Fruit fly (Drosophila melanogaster) whole organism, prepupa: ENCODE measurements around the gene CG32650.

Source experiments
- Blimp-1 ChIP-seq: fragments of 200-800 bp; sonication (Bioruptor generic); optimal IDR thresholded peaks from 3 replicates; lab custom pipeline; 2017; ENCODE audit warnings: missing biosample characterization, missing genetic modification characterization, mild to moderate bottlenecking, moderate library complexity, missing genetic modification reagents
- CG10631 ChIP-seq: fragments of 200-800 bp; sonication (Bioruptor generic); optimal IDR thresholded peaks from 2 replicates; lab custom pipeline; 2016; ENCODE audit warnings: missing biosample characterization, missing genetic modification characterization
- CG10669 ChIP-seq: fragments of 200-800 bp; sonication (Bioruptor generic); optimal IDR thresholded peaks from 3 replicates; lab custom pipeline; 2018; ENCODE audit warnings: missing biosample characterization, mild to moderate bottlenecking, missing genetic modification characterization, moderate library complexity
- CG11762 ChIP-seq: fragments of 200-800 bp; sonication (Bioruptor generic); optimal IDR thresholded peaks from 3 replicates; lab custom pipeline; 2016; ENCODE audit warnings: missing biosample characterization, missing genetic modification characterization; ENCODE audit not compliant: insufficient read depth
- CG11902 ChIP-seq: fragments of 200-800 bp; sonication (Bioruptor generic); optimal IDR thresholded peaks from 3 replicates; lab custom pipeline; 2016; ENCODE audit warnings: missing biosample characterization, missing genetic modification characterization
- CG15336 ChIP-seq: fragments of 200-800 bp; sonication (Bioruptor generic); IDR thresholded peaks from 2 replicates; pipeline ENCODE4 v1.3.6; 2022; ENCODE audit warnings: missing biosample characterization, missing genetic modification characterization
- CG1621 ChIP-seq: fragments of 200-800 bp; sonication (Bioruptor generic); optimal IDR thresholded peaks from 3 replicates; lab custom pipeline; 2018; ENCODE audit warnings: missing biosample characterization, mild to moderate bottlenecking, missing genetic modification characterization
- CG16779 ChIP-seq: fragments of 200-800 bp; sonication (Bioruptor generic); optimal IDR thresholded peaks from 3 replicates; lab custom pipeline; 2017; ENCODE audit warnings: missing biosample characterization, mild to moderate bottlenecking, missing genetic modification characterization
- CG3032 ChIP-seq: fragments of 200-800 bp; optimal IDR thresholded peaks from 2 replicates; lab custom pipeline; 2019; ENCODE audit warnings: missing biosample characterization, mild to moderate bottlenecking, missing genetic modification characterization, moderate library complexity
- CG3919 ChIP-seq: fragments of 200-800 bp; sonication (Bioruptor generic); optimal IDR thresholded peaks from 3 replicates; lab custom pipeline; 2016; ENCODE audit warnings: missing biosample characterization, missing genetic modification characterization
- CG4318 ChIP-seq: fragments of 200-800 bp; sonication (Bioruptor generic); optimal IDR thresholded peaks from 3 replicates; lab custom pipeline; 2017; ENCODE audit warnings: missing biosample characterization, mild to moderate bottlenecking, missing genetic modification characterization
- CG6792 ChIP-seq: fragments of 200-800 bp; sonication (Bioruptor generic); optimal IDR thresholded peaks from 3 replicates; lab custom pipeline; 2016; ENCODE audit warnings: missing biosample characterization, missing genetic modification characterization
- CG6808 ChIP-seq: fragments of 200-800 bp; sonication (Bioruptor generic); optimal IDR thresholded peaks from 3 replicates; lab custom pipeline; 2017; ENCODE audit warnings: missing biosample characterization, missing genetic modification characterization, mild to moderate bottlenecking, moderate library complexity, missing genetic modification reagents
- CG6854 ChIP-seq: fragments of 200-800 bp; sonication (Bioruptor generic); optimal IDR thresholded peaks from 2 replicates; lab custom pipeline; 2017; ENCODE audit warnings: missing biosample characterization, mild to moderate bottlenecking, missing genetic modification characterization
- CG7368 ChIP-seq: fragments of 200-800 bp; sonication (Bioruptor generic); optimal IDR thresholded peaks from 3 replicates; lab custom pipeline; 2016; ENCODE audit warnings: missing biosample characterization, missing genetic modification characterization
- CG8119 ChIP-seq: fragments of 200-800 bp; sonication (Bioruptor generic); IDR thresholded peaks from 3 replicates; pipeline ENCODE4 v1.3.6; 2022; ENCODE audit warnings: missing biosample characterization, missing genetic modification characterization
- CG8319 ChIP-seq: fragments of 200-800 bp; sonication (Bioruptor generic); optimal IDR thresholded peaks from 3 replicates; lab custom pipeline; 2016; ENCODE audit warnings: missing biosample characterization, missing genetic modification characterization
- CG8632 ChIP-seq: fragments of 200-800 bp; sonication (Bioruptor generic); optimal IDR thresholded peaks from 3 replicates; lab custom pipeline; 2016; ENCODE audit warnings: missing biosample characterization, missing genetic modification characterization
- CG9139 ChIP-seq: fragments of 200-800 bp; sonication (Bioruptor generic); optimal IDR thresholded peaks from 3 replicates; lab custom pipeline; 2017; ENCODE audit warnings: missing biosample characterization, mild to moderate bottlenecking, missing genetic modification characterization
- Eip75B ChIP-seq: fragments of 200-800 bp; sonication (Bioruptor generic); optimal IDR thresholded peaks from 3 replicates; lab custom pipeline; 2016; ENCODE audit warnings: missing biosample characterization, missing genetic modification characterization
- Eip93F ChIP-seq: fragments of 200-800 bp; sonication (Bioruptor generic); optimal IDR thresholded peaks from 2 replicates; lab custom pipeline; 2016; ENCODE audit warnings: missing biosample characterization, mild to moderate bottlenecking, missing genetic modification characterization
- Ets21C ChIP-seq: fragments of 200-800 bp; sonication (Bioruptor generic); optimal IDR thresholded peaks from 3 replicates; lab custom pipeline; 2016; ENCODE audit warnings: missing biosample characterization, missing genetic modification characterization
- Gug ChIP-seq: fragments of 200-800 bp; sonication (Bioruptor generic); IDR thresholded peaks from 2 replicates; pipeline ENCODE4 v1.3.6; 2022; ENCODE audit warnings: missing biosample characterization, missing genetic modification characterization
- Hr38 ChIP-seq: sonication (Bioruptor generic); optimal IDR thresholded peaks from 2 replicates; lab custom pipeline; 2016; ENCODE audit warnings: missing biosample characterization, missing genetic modification characterization
- Lpt ChIP-seq: fragments of 200-800 bp; sonication (Bioruptor generic); optimal IDR thresholded peaks from 3 replicates; lab custom pipeline; 2016; ENCODE audit warnings: missing biosample characterization, missing genetic modification characterization
- OdsH ChIP-seq: fragments of 200-800 bp; sonication (Bioruptor generic); optimal IDR thresholded peaks from 3 replicates; lab custom pipeline; 2016; ENCODE audit warnings: missing biosample characterization, missing genetic modification characterization
- Smox ChIP-seq: fragments of 200-800 bp; sonication (Bioruptor generic); optimal IDR thresholded peaks from 3 replicates; lab custom pipeline; 2016; ENCODE audit warnings: missing biosample characterization, missing genetic modification characterization
- Sox14 ChIP-seq: fragments of 200-800 bp; sonication (Bioruptor generic); optimal IDR thresholded peaks from 3 replicates; lab custom pipeline; 2016; ENCODE audit warnings: missing biosample characterization, missing genetic modification characterization
- Sox15 ChIP-seq: fragments of 200-800 bp; sonication (Bioruptor generic); optimal IDR thresholded peaks from 3 replicates; lab custom pipeline; 2016; ENCODE audit warnings: missing biosample characterization, missing genetic modification characterization
- achi ChIP-seq: fragments of 200-800 bp; sonication (Bioruptor generic); optimal IDR thresholded peaks from 3 replicates; lab custom pipeline; 2016; ENCODE audit warnings: missing biosample characterization, missing genetic modification characterization
- acj6 ChIP-seq: fragments of 200-800 bp; sonication (Bioruptor generic); optimal IDR thresholded peaks from 3 replicates; lab custom pipeline; 2016; ENCODE audit warnings: missing biosample characterization, missing genetic modification characterization
- cyc ChIP-seq: fragments of 200-800 bp; sonication (Bioruptor generic); optimal IDR thresholded peaks from 3 replicates; lab custom pipeline; 2016; ENCODE audit warnings: missing biosample characterization, missing genetic modification characterization
- dsx ChIP-seq: fragments of 200-800 bp; optimal IDR thresholded peaks from 3 replicates; lab custom pipeline; 2019; ENCODE audit warnings: missing biosample characterization, mild to moderate bottlenecking, missing genetic modification characterization, moderate library complexity; ENCODE audit not compliant: poor library complexity, severe bottlenecking
- eg ChIP-seq: fragments of 200-800 bp; sonication (Bioruptor generic); IDR thresholded peaks from 3 replicates; pipeline ENCODE4 v1.3.6; 2022; ENCODE audit warnings: missing biosample characterization, missing genetic modification characterization
- esn ChIP-seq: fragments of 200-800 bp; sonication (Bioruptor generic); optimal IDR thresholded peaks from 2 replicates; lab custom pipeline; 2016; ENCODE audit warnings: missing biosample characterization, mild to moderate bottlenecking, missing genetic modification characterization, moderate library complexity
- fd59A ChIP-seq: fragments of 200-800 bp; sonication (Bioruptor generic); optimal IDR thresholded peaks from 2 replicates; lab custom pipeline; 2017; ENCODE audit warnings: missing biosample characterization, mild to moderate bottlenecking, missing genetic modification characterization, missing genetic modification reagents
- fkh ChIP-seq: fragments of 200-800 bp; sonication (Bioruptor generic); optimal IDR thresholded peaks from 3 replicates; lab custom pipeline; 2017; ENCODE audit warnings: missing biosample characterization, mild to moderate bottlenecking, missing genetic modification characterization, moderate library complexity
- lz ChIP-seq: fragments of 200-800 bp; sonication (Bioruptor generic); optimal IDR thresholded peaks from 3 replicates; lab custom pipeline; 2016; ENCODE audit warnings: missing biosample characterization, missing genetic modification characterization
- salr ChIP-seq, 2 experiments: fragments of 200-800 bp; sonication (Bioruptor generic); optimal IDR thresholded peaks; 3 replicates each; lab custom pipeline; 2016 to 2018; ENCODE audit warnings: missing biosample characterization in 2 of 2, missing genetic modification characterization in 2 of 2, mild to moderate bottlenecking in 1 of 2
- spab ChIP-seq: fragments of 200-800 bp; sonication (Bioruptor generic); optimal IDR thresholded peaks from 2 replicates; lab custom pipeline; 2017; ENCODE audit warnings: missing biosample characterization, mild to moderate bottlenecking, missing genetic modification characterization, missing genetic modification reagents
- ss ChIP-seq, 2 experiments: fragments of 200-800 bp; sonication (Bioruptor generic); optimal IDR thresholded peaks; 2 replicates in 1 of 2; 3 replicates in 1 of 2; lab custom pipeline; 2017 to 2018; ENCODE audit warnings: mild to moderate bottlenecking in 2 of 2, missing biosample characterization in 2 of 2, missing genetic modification characterization in 2 of 2, moderate library complexity in 1 of 2
- svp ChIP-seq: fragments of 200-800 bp; sonication (Bioruptor generic); peaks from one replicate; lab custom pipeline; 2016; ENCODE audit warnings: missing biosample characterization, missing genetic modification characterization
- topi ChIP-seq: fragments of 200-800 bp; sonication (Bioruptor generic); optimal IDR thresholded peaks from 3 replicates; lab custom pipeline; 2016; ENCODE audit warnings: missing biosample characterization, missing genetic modification characterization
- vri ChIP-seq: fragments of 200-800 bp; sonication (Bioruptor generic); optimal IDR thresholded peaks from 3 replicates; lab custom pipeline; 2016; ENCODE audit warnings: missing biosample characterization, mild to moderate bottlenecking, missing genetic modification characterization

Gene CG32650

DNA sequence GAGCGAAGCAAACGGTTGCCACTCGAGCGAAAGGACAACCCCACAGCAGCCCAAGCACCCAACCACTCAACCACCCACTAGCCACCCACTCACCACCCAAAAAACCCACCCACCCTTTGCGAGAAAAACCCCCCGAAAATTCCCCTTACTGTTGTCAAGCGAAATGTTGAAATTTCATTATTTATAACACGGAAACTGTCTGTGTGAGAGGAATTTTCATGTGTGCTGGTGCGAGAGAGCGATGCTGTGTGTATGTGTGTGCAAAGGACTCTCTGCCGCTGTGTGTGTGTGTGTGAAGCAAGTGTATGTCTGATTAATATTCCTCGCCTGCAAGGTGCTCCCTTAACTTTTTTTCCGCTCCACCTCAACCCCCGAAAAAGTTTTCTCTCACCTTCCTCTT, 31.3 kb upstream of the CG32650 start:
- TF ChIP-seq CG11902 (GFP tag; lab: Kevin White, UChicago) (no peak), CG10669 (GFP tag; lab: Kevin White, UChicago) (no peak), CG4318 (no peak), ss (GFP tag; optimal IDR thresholded peaks at IDR 0.05; lab: Kevin White, UChicago) (no peak), cyc (GFP tag; lab: Kevin White, UChicago) (no peak), CG8119 (GFP tag; lab: Robert Waterston, UW) (no peak), CG11762 (GFP tag; lab: Kevin White, UChicago) (no peak), CG8319 (GFP tag; lab: Kevin White, UChicago) (no peak), Sox15 (GFP tag; lab: Kevin White, UChicago) (no peak), Lpt (GFP tag; lab: Kevin White, UChicago) (no peak), CG6808 (GFP tag; lab: Kevin White, UChicago) (no peak), CG6792 (GFP tag; lab: Kevin White, UChicago) (no peak), Gug (GFP tag; lab: Robert Waterston, UW) (no peak), Smox (GFP tag; lab: Kevin White, UChicago) (no peak), achi (no peak)

DNA sequence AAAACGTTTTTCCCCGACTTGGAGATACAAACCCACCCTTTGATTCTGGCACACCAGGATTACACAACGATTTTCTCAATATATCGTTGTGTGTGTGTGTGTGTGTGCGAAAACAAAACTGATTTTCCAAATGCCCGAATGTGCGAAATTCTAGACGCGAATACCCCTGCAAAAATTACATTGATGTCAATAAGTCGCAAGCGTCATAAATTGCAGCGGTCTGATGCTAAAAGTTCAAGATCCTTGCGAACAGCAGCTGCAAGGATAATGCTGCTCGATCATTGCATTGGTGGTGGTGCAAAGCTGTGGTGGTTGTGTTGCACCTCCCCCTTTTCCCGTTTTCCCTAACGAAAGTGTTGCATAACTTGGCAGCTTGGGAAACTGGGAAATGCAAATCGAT, 29.1 kb upstream of the CG32650 start:
- TF ChIP-seq CG3919 (GFP tag; lab: Kevin White, UChicago) (no peak), svp (GFP tag; lab: Kevin White, UChicago) (no peak), eg (GFP tag; lab: Robert Waterston, UW) (no peak), Hr38 (no peak), Ets21C (no peak), CG6808 (GFP tag; lab: Kevin White, UChicago) (no peak), lz (no peak), Eip93F (no peak), ss (GFP tag; optimal IDR thresholded peaks at IDR 0.05; lab: Kevin White, UChicago) (no peak), Smox (GFP tag; lab: Kevin White, UChicago) (no peak), CG7368 (GFP tag; lab: Kevin White, UChicago) (no peak), CG3032 (no peak)

DNA sequence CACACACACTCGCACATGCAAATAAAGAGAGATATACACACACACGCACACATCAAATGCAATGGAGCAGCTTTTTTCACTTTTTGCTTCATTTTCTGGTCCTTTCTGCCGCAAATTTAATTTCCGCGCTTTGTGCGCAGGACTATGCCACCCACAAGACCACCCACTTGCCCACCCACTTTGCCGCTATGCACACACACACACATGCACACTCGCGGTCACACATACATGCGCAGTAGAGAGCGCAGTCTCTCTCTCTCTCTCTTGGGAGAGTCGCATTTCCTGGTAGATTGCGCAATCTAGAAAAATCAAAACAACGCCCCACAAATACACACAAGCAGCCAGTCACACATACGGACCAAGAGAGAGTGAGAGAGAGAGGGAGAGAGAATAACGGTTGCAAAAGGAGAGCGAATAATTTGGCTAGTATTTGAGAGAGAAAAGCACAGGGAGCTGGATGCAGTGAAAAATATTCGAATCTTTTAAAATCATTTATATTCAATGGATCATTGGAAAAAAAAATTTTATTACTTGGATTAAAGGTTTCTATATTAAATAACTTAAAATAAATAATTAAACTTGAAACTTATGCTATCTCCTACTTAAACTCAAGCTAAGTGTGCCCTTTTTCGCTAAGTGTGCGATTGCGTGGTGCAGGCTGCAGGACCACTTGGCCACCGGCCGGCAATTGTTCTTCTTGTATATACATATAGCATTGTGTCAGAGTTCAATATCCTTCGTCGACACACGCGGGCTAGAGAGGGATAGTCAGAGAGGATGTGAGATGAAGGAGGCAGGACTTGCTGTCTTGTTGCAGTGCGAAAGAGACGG, 27.2 kb upstream of the CG32650 start:
- TF ChIP-seq CG11902 (GFP tag; lab: Kevin White, UChicago) = no peak
- peak; percentile 10 for TF ChIP-seq CG10669 (GFP tag; lab: Kevin White, UChicago)
- TF ChIP-seq salr (GFP tag; optimal IDR thresholded peaks at IDR 0.05; lab: Kevin White, UChicago) = no peak
- TF ChIP-seq ss (GFP tag; optimal IDR thresholded peaks at IDR 0.05; lab: Kevin White, UChicago) = peak in 1 of 2 experiments; percentile 43
- TF ChIP-seq OdsH (GFP tag; lab: Kevin White, UChicago) = peak; percentile 6
- peak; percentile 14 for TF ChIP-seq dsx
- TF ChIP-seq CG3032 = peak; percentile 33
- no peak for TF ChIP-seq svp (GFP tag; lab: Kevin White, UChicago)
- peak; percentile 0 for TF ChIP-seq esn (GFP tag; lab: Kevin White, UChicago)
- peak; percentile 19 for TF ChIP-seq topi (GFP tag; lab: Kevin White, UChicago)
- no peak for TF ChIP-seq spab (GFP tag; lab: Kevin White, UChicago)
- TF ChIP-seq fd59A = no peak
- peak; percentile 70; the same call in 2 of the 3 replicates for TF ChIP-seq eg (GFP tag; lab: Robert Waterston, UW)
- no peak for TF ChIP-seq CG6854
- TF ChIP-seq CG8119 (GFP tag; lab: Robert Waterston, UW) = peak; percentile 50
- no peak for TF ChIP-seq Blimp-1 (GFP tag; lab: Kevin White, UChicago)
- TF ChIP-seq Eip75B (GFP tag; lab: Kevin White, UChicago) = no peak
- no peak for TF ChIP-seq Eip93F
- no peak for TF ChIP-seq CG6808 (GFP tag; lab: Kevin White, UChicago)
- TF ChIP-seq Ets21C = no peak
- TF ChIP-seq CG8632 = peak; percentile 25
- TF ChIP-seq Sox14 (GFP tag; lab: Kevin White, UChicago) = no peak
- no peak for TF ChIP-seq Sox15 (GFP tag; lab: Kevin White, UChicago)
- TF ChIP-seq achi = peak; percentile 5
- peak; percentile 68 for TF ChIP-seq CG15336
- TF ChIP-seq Gug (GFP tag; lab: Robert Waterston, UW) = 0 out of 2 replicates have a peak, but pooled peaks have one; percentile 34
- no peak for TF ChIP-seq vri (GFP tag; lab: Kevin White, UChicago)
- TF ChIP-seq CG10631 (GFP tag; lab: Kevin White, UChicago) = peak; percentile 31
- TF ChIP-seq CG1621 (tag; lab: Kevin White, UChicago) = no peak
- TF ChIP-seq CG9139 = no peak
- TF ChIP-seq CG16779 = no peak
- TF ChIP-seq acj6 (GFP tag; lab: Kevin White, UChicago) = peak; percentile 34
- no peak for TF ChIP-seq fkh (GFP tag; lab: Kevin White, UChicago)
